Worm (Caenorhabditis elegans) whole organism, L4 larva: ENCODE data around the gene T04C4.3.

ENCODE experiments used
- lsy-2 ChIP-seq, 2 experiments: fragments of 150-350 bp in 1 of 2; sonication (generic microtip) in 1 of 2; optimal IDR thresholded peaks; 2 replicates each; lab custom pipeline; 2014 to 2017; ENCODE audit warnings: missing biosample characterization in 2 of 2, missing genetic modification characterization in 2 of 2
- nhr-28 ChIP-seq: fragments of 150-350 bp; optimal IDR thresholded peaks from 2 replicates; lab custom pipeline; 2014; ENCODE audit warnings: missing biosample characterization, missing genetic modification characterization
- pqm-1 ChIP-seq: sonication (generic microtip); optimal IDR thresholded peaks from 2 replicates; lab custom pipeline; 2017; ENCODE audit warnings: missing biosample characterization, missing genetic modification characterization

DNA sequence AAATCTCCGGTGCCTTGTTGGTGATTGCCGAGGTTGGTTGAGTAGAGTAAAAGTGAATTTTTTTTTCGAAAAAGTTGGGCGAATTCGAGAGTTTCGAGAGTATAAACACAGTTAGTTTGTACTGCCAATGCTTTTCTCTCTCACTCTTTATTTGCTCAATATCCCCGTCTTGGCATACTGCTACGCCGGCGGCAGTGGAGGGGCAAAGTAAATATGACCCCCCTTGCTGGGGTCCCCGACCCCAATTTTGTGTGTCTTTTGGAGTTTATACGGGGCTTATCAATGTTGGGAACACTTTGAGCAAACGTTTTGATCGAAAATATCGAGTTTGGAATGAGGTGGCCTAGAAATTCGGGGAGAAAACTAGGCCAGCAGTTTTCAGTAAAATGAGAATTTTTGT is 48.1 kb downstream of the T04C4.3 start, which contains the start of gene C54E4.4:
- TF ChIP-seq nhr-28 (tag; lab: Kevin White, UChicago) (no peak), pqm-1 (tag; lab: Kevin White, UChicago) (no peak), lsy-2 (tag; optimal IDR thresholded peaks at IDR 0.05; lab: Kevin White, UChicago) (no peak)
